Fruit fly (Drosophila melanogaster) whole organism, embryonic: Measurements from ENCODE around the gene CG33986.

Experiments used
- Aef1 ChIP-seq: fragments of 200-800 bp; sonication (Bioruptor generic); IDR thresholded peaks from 3 replicates; pipeline ENCODE4 v1.3.6; 2022; ENCODE audit warnings: missing biosample characterization, missing genetic modification characterization
- Atf-2 ChIP-seq: fragments of 200-800 bp; sonication (Bioruptor generic); optimal IDR thresholded peaks from 2 replicates; lab custom pipeline; 2016; ENCODE audit warnings: missing biosample characterization, missing genetic modification characterization
- B-H2 ChIP-seq: fragments of 200-800 bp; sonication (Bioruptor generic); optimal IDR thresholded peaks from 2 replicates; lab custom pipeline; 2018; ENCODE audit warnings: missing biosample characterization, mild to moderate bottlenecking, missing genetic modification characterization
- CG11398 ChIP-seq: fragments of 200-800 bp; sonication (Bioruptor generic); optimal IDR thresholded peaks from 2 replicates; lab custom pipeline; 2016; ENCODE audit warnings: missing biosample characterization, missing genetic modification characterization
- CG15514 ChIP-seq: fragments of 200-800 bp; sonication (Bioruptor generic); optimal IDR thresholded peaks from 3 replicates; lab custom pipeline; 2017; ENCODE audit warnings: missing biosample characterization, missing genetic modification characterization, mild to moderate bottlenecking, moderate library complexity, missing genetic modification reagents
- CG17359 ChIP-seq: fragments of 200-800 bp; sonication (Bioruptor generic); optimal IDR thresholded peaks from 3 replicates; lab custom pipeline; 2018; ENCODE audit warnings: missing biosample characterization, mild to moderate bottlenecking, missing genetic modification characterization, moderate library complexity
- CG17612 ChIP-seq: fragments of 200-800 bp; sonication (Bioruptor generic); IDR thresholded peaks from 2 replicates; pipeline ENCODE4 v1.3.6; 2022; ENCODE audit warnings: missing biosample characterization, missing genetic modification characterization
- CG17912 ChIP-seq: fragments of 200-800 bp; sonication (Bioruptor generic); optimal IDR thresholded peaks from 2 replicates; lab custom pipeline; 2018; ENCODE audit warnings: missing biosample characterization, mild to moderate bottlenecking, missing genetic modification characterization
- CG1792 ChIP-seq: fragments of 200-800 bp; sonication (Bioruptor generic); optimal IDR thresholded peaks from 2 replicates; lab custom pipeline; 2016; ENCODE audit warnings: missing biosample characterization, missing genetic modification characterization
- CG18764 ChIP-seq: fragments of 200-800 bp; sonication (Bioruptor generic); optimal IDR thresholded peaks from 3 replicates; lab custom pipeline; 2016; ENCODE audit warnings: missing biosample characterization, missing genetic modification characterization
- CG30020 ChIP-seq: fragments of 200-800 bp; optimal IDR thresholded peaks from 2 replicates; lab custom pipeline; 2019; ENCODE audit warnings: missing biosample characterization, mild to moderate bottlenecking, missing genetic modification characterization, moderate library complexity
- CG31388 ChIP-seq: fragments of 200-800 bp; sonication (Bioruptor generic); optimal IDR thresholded peaks from 2 replicates; lab custom pipeline; 2016; ENCODE audit warnings: missing biosample characterization, missing genetic modification characterization
- CG33557 ChIP-seq: fragments of 200-800 bp; sonication (Bioruptor generic); optimal IDR thresholded peaks from 2 replicates; lab custom pipeline; 2019; ENCODE audit warnings: missing biosample characterization, mild to moderate bottlenecking, missing genetic modification characterization, moderate library complexity
- CG4360 ChIP-seq: fragments of 200-800 bp; sonication (Bioruptor generic); IDR thresholded peaks from 2 replicates; pipeline ENCODE4 v1.3.6; 2022; ENCODE audit warnings: missing biosample characterization, missing genetic modification characterization
- CG4404 ChIP-seq: fragments of 200-800 bp; sonication (Bioruptor generic); IDR thresholded peaks from 2 replicates; pipeline ENCODE4 v1.3.6; 2022; ENCODE audit warnings: missing biosample characterization, missing genetic modification characterization
- CG5953 ChIP-seq: fragments of 200-800 bp; sonication (Bioruptor generic); IDR thresholded peaks from 2 replicates; pipeline ENCODE4 v1.3.6; 2022; ENCODE audit warnings: missing biosample characterization, missing genetic modification characterization
- CG6683 ChIP-seq: fragments of 200-800 bp; sonication (Bioruptor generic); optimal IDR thresholded peaks from 2 replicates; lab custom pipeline; 2017; ENCODE audit warnings: missing biosample characterization, mild to moderate bottlenecking, missing genetic modification characterization, missing genetic modification reagents
- CG8359 ChIP-seq: fragments of 200-800 bp; sonication (Bioruptor generic); optimal IDR thresholded peaks from 2 replicates; lab custom pipeline; 2017; ENCODE audit warnings: missing biosample characterization, mild to moderate bottlenecking, missing genetic modification characterization, borderline replicate concordance
- CG9727 ChIP-seq: fragments of 200-800 bp; sonication (Bioruptor generic); optimal IDR thresholded peaks from 3 replicates; lab custom pipeline; 2017; ENCODE audit warnings: missing biosample characterization, mild to moderate bottlenecking, missing genetic modification characterization
- CTCF ChIP-seq: fragments of 200-800 bp; sonication (Bioruptor generic); optimal IDR thresholded peaks from 2 replicates; lab custom pipeline; 2017; ENCODE audit warnings: missing biosample characterization, mild to moderate bottlenecking, missing genetic modification characterization, moderate library complexity
- CoRest ChIP-seq: fragments of 200-800 bp; sonication (Bioruptor generic); optimal IDR thresholded peaks from 3 replicates; lab custom pipeline; 2018; ENCODE audit warnings: missing biosample characterization, mild to moderate bottlenecking, missing genetic modification characterization, moderate library complexity
- Dll ChIP-seq: fragments of 200-800 bp; sonication (Bioruptor generic); IDR thresholded peaks from 4 replicates; pipeline ENCODE4 v1.3.6; 2022; ENCODE audit warnings: missing biosample characterization, missing genetic modification characterization; ENCODE audit not compliant: partially characterized antibody
- Hand ChIP-seq: fragments of 200-800 bp; sonication (Bioruptor generic); optimal IDR thresholded peaks from 2 replicates; lab custom pipeline; 2017; ENCODE audit warnings: mild to moderate bottlenecking, missing biosample characterization, missing genetic modification reagents, missing genetic modification characterization
- Hsf ChIP-seq: fragments of 200-800 bp; sonication (Bioruptor generic); optimal IDR thresholded peaks from 3 replicates; lab custom pipeline; 2016; ENCODE audit warnings: missing biosample characterization, missing genetic modification characterization
- Kr ChIP-seq: fragments of 200-800 bp; sonication (Bioruptor generic); optimal IDR thresholded peaks from 2 replicates; lab custom pipeline; 2017; ENCODE audit warnings: missing biosample characterization, mild to moderate bottlenecking, missing genetic modification characterization
- Six4 ChIP-seq: fragments of 200-800 bp; sonication (Bioruptor generic); optimal IDR thresholded peaks from 2 replicates; lab custom pipeline; 2016; ENCODE audit warnings: missing biosample characterization, missing genetic modification characterization
- Spps ChIP-seq: fragments of 200-800 bp; sonication (Bioruptor generic); optimal IDR thresholded peaks from 2 replicates; lab custom pipeline; 2018; ENCODE audit warnings: missing biosample characterization, mild to moderate bottlenecking, missing genetic modification characterization
- YL-1 ChIP-seq: fragments of 200-800 bp; sonication (Bioruptor generic); optimal IDR thresholded peaks from 3 replicates; lab custom pipeline; 2017; ENCODE audit warnings: missing biosample characterization, mild to moderate bottlenecking, missing genetic modification characterization
- ash1 ChIP-seq: fragments of 200-800 bp; sonication (Bioruptor generic); optimal IDR thresholded peaks from 2 replicates; lab custom pipeline; 2018; ENCODE audit warnings: missing biosample characterization, mild to moderate bottlenecking, missing genetic modification characterization
- ato ChIP-seq: fragments of 200-800 bp; sonication (Bioruptor generic); IDR thresholded peaks from 2 replicates; pipeline ENCODE4 v1.3.6; 2022; ENCODE audit warnings: missing biosample characterization, missing genetic modification characterization; ENCODE audit not compliant: partially characterized antibody
- cad ChIP-seq: fragments of >200 bp; optimal IDR thresholded peaks from 2 replicates; lab custom pipeline; 2017; ENCODE audit warnings: missing biosample characterization, missing genetic modification characterization
- chif ChIP-seq, 2 experiments: fragments of 200-800 bp; sonication (Bioruptor generic); optimal IDR thresholded peaks; 3 replicates each; lab custom pipeline; 2016; ENCODE audit warnings: missing biosample characterization in 2 of 2, missing genetic modification characterization in 2 of 2
- da ChIP-seq: fragments of 200-800 bp; sonication (Bioruptor generic); optimal IDR thresholded peaks from 2 replicates; lab custom pipeline; 2016; ENCODE audit warnings: missing biosample characterization, missing genetic modification characterization
- exex ChIP-seq: fragments of 200-800 bp; sonication (Bioruptor generic); optimal IDR thresholded peaks from 4 replicates; lab custom pipeline; 2018; ENCODE audit warnings: missing biosample characterization, mild to moderate bottlenecking, missing genetic modification characterization, moderate library complexity
- fru ChIP-seq: fragments of >200 bp; optimal IDR thresholded peaks from 2 replicates; lab custom pipeline; 2017
- ftz-f1 ChIP-seq: fragments of 200-800 bp; sonication (Bioruptor generic); optimal IDR thresholded peaks from 2 replicates; lab custom pipeline; 2016; ENCODE audit warnings: missing biosample characterization, missing genetic modification characterization
- gcm2 ChIP-seq: fragments of 200-800 bp; sonication (Bioruptor generic); optimal IDR thresholded peaks from 2 replicates; lab custom pipeline; 2016; ENCODE audit warnings: missing biosample characterization, missing genetic modification characterization
- gfzf ChIP-seq: fragments of 200-800 bp; sonication (Bioruptor generic); optimal IDR thresholded peaks from 2 replicates; lab custom pipeline; 2016; ENCODE audit warnings: missing biosample characterization, mild to moderate bottlenecking, missing genetic modification characterization, moderate library complexity
- ham ChIP-seq: fragments of 200-800 bp; sonication (Bioruptor generic); IDR thresholded peaks from 2 replicates; pipeline ENCODE4 v1.3.6; 2022; ENCODE audit warnings: missing biosample characterization, missing genetic modification characterization
- hbn ChIP-seq: fragments of 200-800 bp; sonication (Bioruptor generic); IDR thresholded peaks from 2 replicates; pipeline ENCODE4 v1.3.6; 2022; ENCODE audit warnings: missing biosample characterization, missing genetic modification characterization; ENCODE audit not compliant: partially characterized antibody
- insv ChIP-seq, 2 experiments: fragments of 200-800 bp; sonication (Bioruptor generic); optimal IDR thresholded peaks; 3 replicates each; lab custom pipeline; 2016 to 2018; ENCODE audit warnings: missing biosample characterization in 2 of 2, missing genetic modification characterization in 2 of 2
- jing ChIP-seq: fragments of 200-800 bp; sonication (Bioruptor generic); optimal IDR thresholded peaks from 2 replicates; lab custom pipeline; 2018; ENCODE audit warnings: missing biosample characterization, mild to moderate bottlenecking, missing genetic modification characterization
- nerfin-2 ChIP-seq: fragments of 200-800 bp; sonication (Bioruptor generic); IDR thresholded peaks from 2 replicates; pipeline ENCODE4 v1.3.6; 2022; ENCODE audit warnings: missing biosample characterization, missing genetic modification characterization; ENCODE audit not compliant: partially characterized antibody
- otp ChIP-seq: fragments of 200-800 bp; sonication (Bioruptor generic); IDR thresholded peaks from 3 replicates; pipeline ENCODE4, ENCODE4 v1.3.6; 2022; ENCODE audit warnings: missing biosample characterization, missing genetic modification characterization
- pfk ChIP-seq: fragments of 200-800 bp; sonication (Bioruptor generic); optimal IDR thresholded peaks from 2 replicates; lab custom pipeline; 2018; ENCODE audit warnings: missing biosample characterization, mild to moderate bottlenecking, missing genetic modification characterization, moderate library complexity
- shn ChIP-seq: fragments of 200-800 bp; sonication (Bioruptor generic); optimal IDR thresholded peaks from 3 replicates; lab custom pipeline; 2016; ENCODE audit warnings: missing biosample characterization, missing genetic modification characterization
- sisA ChIP-seq: fragments of 200-800 bp; sonication (Bioruptor generic); IDR thresholded peaks from 2 replicates; pipeline ENCODE4 v1.3.6; 2022; ENCODE audit warnings: missing biosample characterization, missing genetic modification characterization
- sqz ChIP-seq: fragments of 200-800 bp; sonication (Bioruptor generic); optimal IDR thresholded peaks from 3 replicates; lab custom pipeline; 2018; ENCODE audit warnings: missing biosample characterization, mild to moderate bottlenecking, missing genetic modification characterization
- sr ChIP-seq: fragments of 200-800 bp; sonication (Bioruptor generic); IDR thresholded peaks from 3 replicates; pipeline ENCODE4 v1.3.6; 2022; ENCODE audit warnings: missing biosample characterization, missing genetic modification characterization
- sug ChIP-seq: fragments of 200-800 bp; optimal IDR thresholded peaks from 2 replicates; lab custom pipeline; 2019; ENCODE audit warnings: missing biosample characterization, mild to moderate bottlenecking, missing genetic modification characterization, moderate library complexity
- vvl ChIP-seq: fragments of 200-800 bp; sonication (Bioruptor generic); IDR thresholded peaks from 2 replicates; pipeline ENCODE4 v1.3.6; 2022; ENCODE audit warnings: missing biosample characterization, missing genetic modification characterization

The CG33986 gene

DNA sequence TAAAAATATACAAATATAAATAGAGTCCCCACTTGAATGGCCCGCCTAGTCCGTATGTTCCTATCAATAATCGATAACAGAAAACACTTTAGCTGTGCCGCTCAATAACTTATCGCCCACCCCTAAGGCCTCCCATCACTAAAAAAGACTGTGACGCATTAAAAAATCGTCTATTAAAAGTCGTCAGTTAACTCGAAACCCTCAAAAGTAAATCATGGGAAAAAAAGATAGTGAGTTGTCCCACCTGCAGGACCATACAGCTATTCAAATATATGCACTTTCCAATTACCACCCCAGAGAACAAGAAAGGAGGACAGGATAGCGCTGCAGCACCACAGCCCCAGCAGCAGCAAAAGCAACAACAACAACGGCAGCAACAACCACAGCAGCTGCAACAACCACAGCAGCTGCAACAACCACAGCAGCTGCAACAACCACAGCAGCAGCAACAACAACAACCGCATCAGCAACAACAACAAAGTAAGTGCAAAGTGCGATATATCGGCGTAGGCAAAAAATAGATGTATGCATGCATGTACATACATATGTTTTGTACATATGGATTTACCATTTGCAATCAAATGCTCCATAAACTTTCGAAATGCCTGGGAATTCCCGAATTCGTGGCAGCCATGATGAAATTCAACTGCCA lies 29.1 kb upstream of the CG33986 start, which contains the start of gene AGO2 (continued):
- TF ChIP-seq CG5953 (GFP tag; lab: Robert Waterston, UW): no peak
- TF ChIP-seq CG11398: peak; percentile 8
- TF ChIP-seq Aef1 (GFP tag; lab: Robert Waterston, UW): peak; percentile 70
- TF ChIP-seq ftz-f1 (GFP tag; lab: Kevin White, UChicago): no peak
- no peak for TF ChIP-seq ash1 (GFP tag; lab: Kevin White, UChicago)
- peak; percentile 50 for TF ChIP-seq hbn (GFP tag; lab: Robert Waterston, UW)
- peak; percentile 63 for TF ChIP-seq CG30020 (tag; lab: Kevin White, UChicago)
- TF ChIP-seq Hsf (GFP tag; lab: Kevin White, UChicago): no peak
- TF ChIP-seq sug (tag; lab: Kevin White, UChicago): peak; percentile 9
- no peak for TF ChIP-seq cad
- no peak for TF ChIP-seq CG6683 (GFP tag; lab: Kevin White, UChicago)
- no peak for TF ChIP-seq CG17912 (GFP tag; lab: Kevin White, UChicago)
- no peak for TF ChIP-seq Atf-2 (GFP tag; lab: Kevin White, UChicago)
- TF ChIP-seq pfk (GFP tag; lab: Kevin White, UChicago): no peak
- TF ChIP-seq ato (GFP tag; lab: Robert Waterston, UW): peak; percentile 62
- peak; percentile 66 for TF ChIP-seq CG15514 (GFP tag; lab: Kevin White, UChicago)
- TF ChIP-seq Spps: no peak
- TF ChIP-seq vvl: peak; percentile 34; the same call in 1 of the 2 replicates
- TF ChIP-seq sisA: no peak
- TF ChIP-seq gcm2 (GFP tag; lab: Kevin White, UChicago): no peak
- no peak for TF ChIP-seq CG8359 (GFP tag; lab: Kevin White, UChicago)
- TF ChIP-seq ham (GFP tag; lab: Robert Waterston, UW): no peak
- no peak for TF ChIP-seq chif (GFP tag; optimal IDR thresholded peaks at IDR 0.05; lab: Kevin White, UChicago)
- TF ChIP-seq CG1792: no peak
- peak; percentile 1 for TF ChIP-seq shn (GFP tag; lab: Kevin White, UChicago)
- peak; percentile 73; the same call in 1 of the 2 replicates for TF ChIP-seq nerfin-2 (GFP tag; lab: Robert Waterston, UW)
- TF ChIP-seq Hand (GFP tag; lab: Kevin White, UChicago): no peak
- TF ChIP-seq CG18764: no peak
- no peak for TF ChIP-seq CG17612
- TF ChIP-seq B-H2 (GFP tag; lab: Kevin White, UChicago): no peak
- TF ChIP-seq CG9727 (GFP tag; lab: Kevin White, UChicago): no peak
- TF ChIP-seq gfzf (GFP tag; lab: Kevin White, UChicago): peak; percentile 41
- TF ChIP-seq sr: no peak
- peak; percentile 17 for TF ChIP-seq Six4 (GFP tag; lab: Kevin White, UChicago)
- no peak for TF ChIP-seq CG4404 (GFP tag; lab: Robert Waterston, UW)
- TF ChIP-seq CTCF: peak; percentile 61
- no peak for TF ChIP-seq CG31388 (GFP tag; lab: Kevin White, UChicago)
- peak; percentile 100 for TF ChIP-seq CG4360 (GFP tag; lab: Robert Waterston, UW)
- peak; percentile 73 for TF ChIP-seq Dll (GFP tag; lab: Robert Waterston, UW)
- no peak for TF ChIP-seq CG17359 (tag; lab: Kevin White, UChicago)
- no peak for TF ChIP-seq jing
- no peak for TF ChIP-seq CG33557 (GFP tag; lab: Kevin White, UChicago)
- TF ChIP-seq YL-1 (GFP tag; lab: Kevin White, UChicago): peak; percentile 92
- peak in 1 of 2 experiments; percentile 33 for TF ChIP-seq insv (GFP tag; optimal IDR thresholded peaks at IDR 0.05; lab: Kevin White, UChicago)
- TF ChIP-seq CoRest (tag; lab: Kevin White, UChicago): peak; percentile 23
- TF ChIP-seq da: peak; percentile 62
- peak; percentile 33 for TF ChIP-seq exex
- no peak for TF ChIP-seq fru (lab: Kevin White, UChicago)
- no peak for TF ChIP-seq sqz (GFP tag; lab: Kevin White, UChicago)
- TF ChIP-seq otp (GFP tag; lab: Robert Waterston, UW): no peak
- TF ChIP-seq Kr: no peak
